Fruit fly (Drosophila melanogaster) whole organism, pupa: ENCODE results near the gene U2af38.

Experiments
- CG14655 ChIP-seq: fragments of 200-800 bp; sonication (Bioruptor generic); optimal IDR thresholded peaks from 3 replicates; lab custom pipeline; 2017; ENCODE audit warnings: mild to moderate bottlenecking, missing biosample characterization, missing genetic modification reagents, missing genetic modification characterization
- CG4496 ChIP-seq: fragments of 200-800 bp; sonication (Bioruptor generic); IDR thresholded peaks from 3 replicates; pipeline ENCODE4 v1.3.6; 2022; ENCODE audit warnings: missing biosample characterization, missing genetic modification characterization
- CG8159 ChIP-seq: fragments of 200-800 bp; sonication (Bioruptor generic); optimal IDR thresholded peaks from 3 replicates; lab custom pipeline; 2018; ENCODE audit warnings: missing biosample characterization, mild to moderate bottlenecking, missing genetic modification characterization, moderate library complexity
- CG8301 ChIP-seq: fragments of 200-800 bp; sonication (Bioruptor generic); optimal IDR thresholded peaks from 2 replicates; lab custom pipeline; 2018; ENCODE audit warnings: missing biosample characterization, mild to moderate bottlenecking, missing genetic modification characterization
- CG9948 ChIP-seq: fragments of 200-800 bp; sonication (Bioruptor generic); optimal IDR thresholded peaks from 2 replicates; lab custom pipeline; 2018; ENCODE audit warnings: missing biosample characterization, mild to moderate bottlenecking, missing genetic modification characterization, moderate library complexity
- EcR ChIP-seq: fragments of 200-800 bp; sonication (Bioruptor generic); optimal IDR thresholded peaks from 3 replicates; lab custom pipeline; 2019; ENCODE audit warnings: missing biosample characterization, missing genetic modification characterization, mild to moderate bottlenecking, moderate library complexity, missing genetic modification reagents
- Pif1B ChIP-seq: fragments of 200-800 bp; sonication (Bioruptor generic); optimal IDR thresholded peaks from 3 replicates; lab custom pipeline; 2016; ENCODE audit warnings: missing biosample characterization, missing genetic modification characterization
- fd96Ca ChIP-seq: fragments of 200-800 bp; sonication (Bioruptor generic); IDR thresholded peaks from 3 replicates; pipeline ENCODE4 v1.3.6; 2022; ENCODE audit warnings: missing biosample characterization, missing genetic modification characterization
- gl ChIP-seq: fragments of 200-800 bp; sonication (Bioruptor generic); optimal IDR thresholded peaks from 2 replicates; lab custom pipeline; 2018; ENCODE audit warnings: missing biosample characterization, mild to moderate bottlenecking, missing genetic modification characterization

DNA sequence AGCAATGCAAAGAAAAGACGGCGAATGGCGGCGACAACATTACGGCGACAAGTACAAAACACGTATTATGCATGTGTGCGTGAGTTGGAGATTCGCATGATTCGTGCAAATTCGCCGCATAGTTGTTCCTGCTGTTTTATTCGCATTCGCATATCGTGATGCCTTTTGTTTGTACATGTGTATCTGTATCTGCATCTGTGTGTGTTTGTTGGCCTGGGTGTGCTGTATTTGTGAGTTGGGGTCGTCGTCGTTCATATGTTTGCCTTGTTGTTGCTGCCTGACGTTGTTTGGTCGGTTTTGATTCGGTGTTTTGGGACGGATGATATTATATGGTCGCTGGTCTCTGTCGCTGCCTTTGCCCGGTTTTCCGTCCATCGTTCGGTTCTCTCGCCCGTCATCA lies 47.0 kb downstream of the U2af38 start:
- no peak for TF ChIP-seq gl
- TF ChIP-seq CG8159: no peak
- TF ChIP-seq EcR (GFP tag; lab: Kevin White, UChicago): peak; percentile 94
- TF ChIP-seq CG8301 (tag; lab: Kevin White, UChicago): no peak
- no peak for TF ChIP-seq CG4496 (GFP tag; lab: Robert Waterston, UW)
- no peak for TF ChIP-seq Pif1B (GFP tag; lab: Kevin White, UChicago)
- TF ChIP-seq CG14655 (GFP tag; lab: Kevin White, UChicago): no peak
- no peak for TF ChIP-seq CG9948 (tag; lab: Kevin White, UChicago)
- TF ChIP-seq fd96Ca (GFP tag; lab: Robert Waterston, UW): no peak
